Worm (Caenorhabditis elegans) whole organism, L4 larva: ENCODE results near the gene ccd-5.

Experiments used
- D1046.2 ChIP-seq: fragments of 200-800 bp; sonication (Bioruptor generic); IDR thresholded peaks from 2 replicates; pipeline ENCODE4 v1.3.6; 2022; ENCODE audit warnings: missing genetic modification characterization, missing compliant biosample characterization
- F10B5.3 ChIP-seq: sonication (generic microtip); optimal IDR thresholded peaks from 2 replicates; lab custom pipeline; 2016; ENCODE audit warnings: mild to moderate bottlenecking, missing genetic modification characterization, missing compliant biosample characterization
- F37D6.2 ChIP-seq: sonication (generic microtip); optimal IDR thresholded peaks from 2 replicates; lab custom pipeline; 2016; ENCODE audit warnings: mild to moderate bottlenecking, missing genetic modification characterization, missing compliant biosample characterization
- R02D3.7 ChIP-seq: fragments of 150-350 bp; sonication (generic microtip); optimal IDR thresholded peaks from 3 replicates; lab custom pipeline; 2014; ENCODE audit warnings: missing biosample characterization, missing genetic modification characterization
- T26A8.4 ChIP-seq: fragments of 200-800 bp; sonication (Bioruptor generic); IDR thresholded peaks from 2 replicates; pipeline ENCODE4 v1.3.6; 2022; ENCODE audit warnings: missing genetic modification characterization, missing compliant biosample characterization
- Y105C5A.15 ChIP-seq: fragments of 200-800 bp; sonication (Bioruptor generic); IDR thresholded peaks from 2 replicates; pipeline ENCODE4 v1.3.6; 2022; ENCODE audit warnings: missing genetic modification characterization, missing compliant biosample characterization
- Y5F2A.4 ChIP-seq: fragments of 200-800 bp; sonication (Bioruptor generic); optimal IDR thresholded peaks from 2 replicates; lab custom pipeline; 2018; ENCODE audit warnings: mild to moderate bottlenecking, missing genetic modification characterization, missing compliant biosample characterization
- ZK337.2 ChIP-seq: fragments of 200-800 bp; sonication (Bioruptor generic); IDR thresholded peaks from 2 replicates; pipeline ENCODE4 v1.3.6; 2022; ENCODE audit warnings: missing genetic modification reagents, missing genetic modification characterization, missing compliant biosample characterization
- ZK546.5 ChIP-seq, 2 experiments: sonication (generic microtip); optimal IDR thresholded peaks; 2 replicates each; lab custom pipeline; 2017; ENCODE audit warnings: missing biosample characterization in 2 of 2, missing genetic modification characterization in 2 of 2
- ama-1 ChIP-seq: fragments of 150-350 bp; optimal IDR thresholded peaks from 2 replicates; lab custom pipeline; 2014; ENCODE audit warnings: inconsistent platforms, mixed read lengths
- ceh-20 ChIP-seq: fragments of 200-800 bp; sonication (Bioruptor generic); IDR thresholded peaks from 2 replicates; pipeline ENCODE4 v1.3.6; 2022; ENCODE audit warnings: missing genetic modification reagents, missing genetic modification characterization, missing compliant biosample characterization
- ceh-32 ChIP-seq: sonication (generic microtip); optimal IDR thresholded peaks from 2 replicates; lab custom pipeline; 2016; ENCODE audit warnings: mild to moderate bottlenecking, missing genetic modification characterization, missing compliant biosample characterization; ENCODE audit not compliant: poor library complexity
- ctbp-1 ChIP-seq: fragments of 200-800 bp; sonication (Bioruptor generic); IDR thresholded peaks from 2 replicates; pipeline ENCODE4 v1.3.6; 2022; ENCODE audit warnings: missing genetic modification reagents, missing genetic modification characterization, missing compliant biosample characterization
- daf-19 ChIP-seq: fragments of 200-800 bp; sonication (Bioruptor generic); conservative IDR thresholded peaks from 2 replicates; pipeline ENCODE4 v1.3.6; 2022; ENCODE audit warnings: missing genetic modification characterization, missing compliant biosample characterization
- dmd-6 ChIP-seq: fragments of 200-800 bp; sonication (Bioruptor generic); IDR thresholded peaks from 2 replicates; pipeline ENCODE4 v1.3.6; 2022; ENCODE audit warnings: missing genetic modification reagents, missing genetic modification characterization, missing compliant biosample characterization
- dmd-9 ChIP-seq: fragments of 200-800 bp; sonication (Bioruptor generic); IDR thresholded peaks from 2 replicates; pipeline ENCODE4 v1.3.6; 2022; ENCODE audit warnings: missing genetic modification reagents, missing genetic modification characterization, missing compliant biosample characterization
- duxl-1 ChIP-seq: sonication (generic microtip); optimal IDR thresholded peaks from 2 replicates; lab custom pipeline; 2016; ENCODE audit warnings: mild to moderate bottlenecking, missing genetic modification characterization, moderate library complexity, missing compliant biosample characterization; ENCODE audit not compliant: poor library complexity
- dve-1 ChIP-seq: sonication (generic microtip); optimal IDR thresholded peaks from 2 replicates; lab custom pipeline; 2017; ENCODE audit warnings: antibody characterized with exemption, mild to moderate bottlenecking, missing genetic modification characterization, missing compliant biosample characterization; ENCODE audit not compliant: insufficient read depth
- hlh-30 ChIP-seq: sonication (generic microtip); optimal IDR thresholded peaks from 2 replicates; lab custom pipeline; 2017; ENCODE audit warnings: antibody characterized with exemption, mild to moderate bottlenecking, missing genetic modification characterization, missing compliant biosample characterization; ENCODE audit not compliant: insufficient read depth
- hmg-1.1 ChIP-seq: fragments of 200-800 bp; sonication (Bioruptor generic); IDR thresholded peaks from 2 replicates; pipeline ENCODE4 v1.3.6; 2022; ENCODE audit warnings: missing genetic modification reagents, missing genetic modification characterization, missing compliant biosample characterization
- jun-1 ChIP-seq: fragments of 150-350 bp; optimal IDR thresholded peaks from 2 replicates; lab custom pipeline; 2014; ENCODE audit warnings: missing biosample characterization, missing genetic modification reagents, missing genetic modification characterization
- lin-1 ChIP-seq: fragments of 200-800 bp; sonication (Bioruptor generic); IDR thresholded peaks from 2 replicates; pipeline ENCODE4 v1.3.6; 2022; ENCODE audit warnings: missing genetic modification reagents, missing genetic modification characterization, missing compliant biosample characterization
- lin-13 ChIP-seq: fragments of 150-350 bp; optimal IDR thresholded peaks from 2 replicates; lab custom pipeline; 2014; ENCODE audit warnings: missing biosample characterization, missing genetic modification reagents, missing genetic modification characterization
- lin-29 ChIP-seq: fragments of 200-800 bp; sonication (Bioruptor generic); IDR thresholded peaks from 2 replicates; pipeline ENCODE4 v1.3.6; 2022; ENCODE audit warnings: missing genetic modification reagents, missing genetic modification characterization, missing compliant biosample characterization
- lin-38 ChIP-seq: fragments of 200-800 bp; sonication (Bioruptor generic); IDR thresholded peaks from 2 replicates; pipeline ENCODE4 v1.3.6; 2022; ENCODE audit warnings: missing genetic modification reagents, missing genetic modification characterization, missing compliant biosample characterization
- lir-3 ChIP-seq: sonication (generic microtip); optimal IDR thresholded peaks from 2 replicates; lab custom pipeline; 2016; ENCODE audit warnings: mild to moderate bottlenecking, missing genetic modification characterization, missing compliant biosample characterization
- madf-5 ChIP-seq, 2 experiments: fragments of 200-800 bp; sonication (Bioruptor generic); IDR thresholded peaks; 2 replicates each; pipeline ENCODE4 v1.3.6; 2022; ENCODE audit warnings: missing compliant biosample characterization in 2 of 2, missing genetic modification characterization in 2 of 2
- madf-9 ChIP-seq: fragments of 200-800 bp; sonication (Bioruptor generic); conservative IDR thresholded peaks from 2 replicates; pipeline ENCODE4 v1.3.6; 2022; ENCODE audit warnings: missing genetic modification reagents, missing genetic modification characterization, missing compliant biosample characterization
- mdt-29 ChIP-seq: fragments of 200-800 bp; sonication (Bioruptor generic); IDR thresholded peaks from 2 replicates; pipeline ENCODE4 v1.3.6; 2022; ENCODE audit warnings: missing genetic modification reagents, missing genetic modification characterization, missing compliant biosample characterization
- mxl-2 ChIP-seq: fragments of 200-800 bp; sonication (Bioruptor generic); conservative IDR thresholded peaks from 2 replicates; pipeline ENCODE4 v1.3.6; 2022; ENCODE audit warnings: missing genetic modification reagents, missing genetic modification characterization, missing compliant biosample characterization
- mxl-3 ChIP-seq: fragments of 200-800 bp; sonication (Bioruptor generic); optimal IDR thresholded peaks from 2 replicates; lab custom pipeline; 2018; ENCODE audit warnings: mild to moderate bottlenecking, missing genetic modification characterization, missing compliant biosample characterization
- nhr-102 ChIP-seq: sonication (generic microtip); optimal IDR thresholded peaks from 2 replicates; lab custom pipeline; 2016; ENCODE audit warnings: mild to moderate bottlenecking, missing genetic modification characterization, moderate library complexity, missing compliant biosample characterization
- nhr-25 ChIP-seq: sonication (generic microtip); optimal IDR thresholded peaks from 2 replicates; lab custom pipeline; 2017; ENCODE audit warnings: missing genetic modification characterization, mild to moderate bottlenecking, missing compliant biosample characterization, antibody characterized with exemption, moderate library complexity, borderline replicate concordance; ENCODE audit not compliant: insufficient read depth
- nhr-41 ChIP-seq: fragments of 200-800 bp; sonication (Bioruptor generic); IDR thresholded peaks from 2 replicates; pipeline ENCODE4 v1.3.6; 2022; ENCODE audit warnings: missing genetic modification reagents, missing genetic modification characterization, missing compliant biosample characterization
- nhr-48 ChIP-seq: sonication (generic microtip); optimal IDR thresholded peaks from 2 replicates; lab custom pipeline; 2016; ENCODE audit warnings: mild to moderate bottlenecking, missing genetic modification characterization, missing compliant biosample characterization
- nhr-76 ChIP-seq: fragments of 150-350 bp; optimal IDR thresholded peaks from 2 replicates; lab custom pipeline; 2014; ENCODE audit warnings: missing biosample characterization, missing genetic modification characterization
- pha-4 ChIP-seq, 2 experiments: fragments of 150-350 bp in 1 of 2; fragments of 200-800 bp in 1 of 2; sonication (Bioruptor generic) in 1 of 2; IDR thresholded peaks in 1 of 2; optimal IDR thresholded peaks in 1 of 2; 2 replicates each; pipeline versions ENCODE4 v1.3.6 to Lab custom; 2014 to 2022; ENCODE audit warnings: missing genetic modification characterization in 2 of 2, missing genetic modification reagents in 2 of 2, missing biosample characterization in 1 of 2, missing compliant biosample characterization in 1 of 2
- php-3 ChIP-seq: fragments of 200-800 bp; sonication (Bioruptor generic); IDR thresholded peaks from 2 replicates; pipeline ENCODE4 v1.3.6; 2022; ENCODE audit warnings: missing genetic modification reagents, missing genetic modification characterization, missing compliant biosample characterization
- sdz-12 ChIP-seq: fragments of 200-800 bp; sonication (Bioruptor generic); optimal IDR thresholded peaks from 2 replicates; lab custom pipeline; 2018; ENCODE audit warnings: mild to moderate bottlenecking, missing genetic modification characterization, missing compliant biosample characterization
- skn-1 ChIP-seq: fragments of 150-350 bp; optimal IDR thresholded peaks from 2 replicates; lab custom pipeline; 2014; ENCODE audit warnings: missing biosample characterization, missing genetic modification characterization
- snpc-1.2 ChIP-seq: fragments of 200-800 bp; sonication (Bioruptor generic); IDR thresholded peaks from 2 replicates; pipeline ENCODE4 v1.3.6; 2022; ENCODE audit warnings: missing genetic modification reagents, missing genetic modification characterization, missing compliant biosample characterization
- spr-1 ChIP-seq: sonication (generic microtip); optimal IDR thresholded peaks from 2 replicates; lab custom pipeline; 2016; ENCODE audit warnings: mild to moderate bottlenecking, missing genetic modification characterization, missing compliant biosample characterization
- spr-3 ChIP-seq: fragments of 200-800 bp; sonication (Bioruptor generic); optimal IDR thresholded peaks from 2 replicates; lab custom pipeline; 2018; ENCODE audit warnings: mild to moderate bottlenecking, missing genetic modification characterization, missing compliant biosample characterization
- tra-1 ChIP-seq: fragments of 200-800 bp; sonication (Bioruptor generic); IDR thresholded peaks from 2 replicates; pipeline ENCODE4 v1.3.6; 2022; ENCODE audit warnings: missing genetic modification reagents, missing genetic modification characterization, missing compliant biosample characterization
- unc-130 ChIP-seq: sonication (generic microtip); optimal IDR thresholded peaks from 2 replicates; lab custom pipeline; 2016; ENCODE audit warnings: missing genetic modification reagents, missing genetic modification characterization, missing compliant biosample characterization
- vab-7 ChIP-seq: fragments of 200-800 bp; sonication (Bioruptor generic); IDR thresholded peaks from 2 replicates; pipeline ENCODE4 v1.3.6; 2022; ENCODE audit warnings: missing genetic modification reagents, missing genetic modification characterization, missing compliant biosample characterization
- zag-1 ChIP-seq: fragments of 150-350 bp; optimal IDR thresholded peaks from 2 replicates; lab custom pipeline; 2014; ENCODE audit warnings: missing biosample characterization, missing genetic modification characterization
- zfp-2 ChIP-seq: sonication (generic microtip); optimal IDR thresholded peaks from 2 replicates; lab custom pipeline; 2016; ENCODE audit warnings: mild to moderate bottlenecking, missing genetic modification characterization, missing compliant biosample characterization
- zip-11 ChIP-seq: fragments of 200-800 bp; sonication (Bioruptor generic); IDR thresholded peaks from 2 replicates; pipeline ENCODE4 v1.3.6; 2022; ENCODE audit warnings: missing genetic modification characterization, missing compliant biosample characterization
- ztf-11 ChIP-seq: fragments of 150-350 bp; optimal IDR thresholded peaks from 2 replicates; lab custom pipeline; 2014; ENCODE audit warnings: missing biosample characterization, missing genetic modification characterization

The ccd-5 gene

ce11 chrX:2590777-2591176, 18.3 kb upstream of the ccd-5 start (continued):
- no peak for TF ChIP-seq unc-130 (GFP tag; lab: Kevin White, UChicago)
- no peak for TF ChIP-seq lir-3 (tag; lab: Kevin White, UChicago)
- 0 out of 2 replicates have a peak, but pooled peaks have one; percentile 17 for TF ChIP-seq dmd-6 (GFP tag; lab: Robert Waterston, UW)
- TF ChIP-seq F37D6.2 (tag; lab: Kevin White, UChicago): no peak
- TF ChIP-seq mxl-2 (GFP tag; lab: Robert Waterston, UW): no peak
- no peak for TF ChIP-seq pha-4 (GFP tag; IDR thresholded peaks at IDR 0.05; lab: Robert Waterston, UW)
- no peak for TF ChIP-seq pha-4 (tag; optimal IDR thresholded peaks at IDR 0.05; lab: Kevin White, UChicago)
- TF ChIP-seq ztf-11: no peak
- TF ChIP-seq nhr-48 (tag; lab: Kevin White, UChicago): peak; percentile 79
- no peak for TF ChIP-seq hmg-1.1 (GFP tag; lab: Robert Waterston, UW)
- no peak for TF ChIP-seq zip-11 (GFP tag; lab: Robert Waterston, UW)
- peak; percentile 64 for TF ChIP-seq hlh-30 (tag; lab: Kevin White, UChicago)
- no peak for TF ChIP-seq lin-13 (GFP tag; lab: Kevin White, UChicago)
- no peak for TF ChIP-seq R02D3.7 (tag; lab: Kevin White, UChicago)
- TF ChIP-seq nhr-25 (tag; lab: Kevin White, UChicago): peak; percentile 68
- TF ChIP-seq nhr-76: no peak
- no peak for TF ChIP-seq daf-19 (GFP tag; lab: Robert Waterston, UW)
- TF ChIP-seq Y5F2A.4 (GFP tag; lab: Kevin White, UChicago): no peak
- TF ChIP-seq T26A8.4: no peak
- TF ChIP-seq mxl-3 (GFP tag; lab: Kevin White, UChicago): peak; percentile 30
- TF ChIP-seq zfp-2 (tag; lab: Kevin White, UChicago): no peak
- TF ChIP-seq madf-9 (GFP tag; lab: Robert Waterston, UW): no peak
- no peak for TF ChIP-seq zag-1 (tag; lab: Kevin White, UChicago)
- TF ChIP-seq mdt-29: no peak
- TF ChIP-seq duxl-1 (tag; lab: Kevin White, UChicago): no peak
- TF ChIP-seq tra-1 (GFP tag; lab: Robert Waterston, UW): peak; percentile 71; the same call in 1 of the 2 replicates
- no peak for TF ChIP-seq ceh-32
- no peak for TF ChIP-seq ama-1 (lab: Kevin White, UChicago)
- TF ChIP-seq ZK546.5 (tag; optimal IDR thresholded peaks at IDR 0.05; lab: Kevin White, UChicago): no peak
- no peak for TF ChIP-seq madf-5 (GFP tag; IDR thresholded peaks at IDR 0.05; lab: Robert Waterston, UW)
- no peak for TF ChIP-seq jun-1 (tag; lab: Kevin White, UChicago)
- no peak for TF ChIP-seq snpc-1.2 (GFP tag; lab: Robert Waterston, UW)
- TF ChIP-seq lin-1 (GFP tag; lab: Robert Waterston, UW): no peak
- TF ChIP-seq D1046.2 (GFP tag; lab: Robert Waterston, UW): no peak
- no peak for TF ChIP-seq lin-38 (GFP tag; lab: Robert Waterston, UW)
- no peak for TF ChIP-seq vab-7 (GFP tag; lab: Robert Waterston, UW)
- peak; percentile 55 for TF ChIP-seq dve-1 (tag; lab: Kevin White, UChicago)
- TF ChIP-seq nhr-102 (tag; lab: Kevin White, UChicago): no peak
- TF ChIP-seq spr-1 (tag; lab: Kevin White, UChicago): no peak
- no peak for TF ChIP-seq sdz-12 (GFP tag; lab: Kevin White, UChicago)
- no peak for TF ChIP-seq spr-3 (GFP tag; lab: Kevin White, UChicago)
- no peak for TF ChIP-seq ZK337.2 (GFP tag; lab: Robert Waterston, UW)
- no peak for TF ChIP-seq nhr-41 (GFP tag; lab: Robert Waterston, UW)
- TF ChIP-seq lin-29 (GFP tag; lab: Robert Waterston, UW): no peak
- no peak for TF ChIP-seq dmd-9 (GFP tag; lab: Robert Waterston, UW)
- TF ChIP-seq ceh-20 (GFP tag; lab: Robert Waterston, UW): 0 out of 2 replicates have a peak, but pooled peaks have one; percentile 27
- no peak for TF ChIP-seq php-3 (GFP tag; lab: Robert Waterston, UW)
- no peak for TF ChIP-seq ctbp-1 (GFP tag; lab: Robert Waterston, UW)
- no peak for TF ChIP-seq F10B5.3 (tag; lab: Kevin White, UChicago)
- no peak for TF ChIP-seq skn-1 (tag; lab: Kevin White, UChicago)
- no peak for TF ChIP-seq Y105C5A.15 (GFP tag; lab: Robert Waterston, UW)
